Worm (Caenorhabditis elegans) whole organism, early embryonic: Measurements from ENCODE around the gene mfsd-13.2.

Experiments used
- scrt-1 ChIP-seq: fragments of 200-800 bp; sonication (Bioruptor generic); IDR thresholded peaks from 2 replicates; pipeline ENCODE4 v1.3.6; 2022; ENCODE audit warnings: missing genetic modification characterization, missing compliant biosample characterization
- sea-1 ChIP-seq: fragments of 200-800 bp; sonication (Bioruptor generic); conservative IDR thresholded peaks from 2 replicates; pipeline ENCODE4 v1.3.6; 2022; ENCODE audit warnings: missing genetic modification characterization, missing compliant biosample characterization

DNA sequence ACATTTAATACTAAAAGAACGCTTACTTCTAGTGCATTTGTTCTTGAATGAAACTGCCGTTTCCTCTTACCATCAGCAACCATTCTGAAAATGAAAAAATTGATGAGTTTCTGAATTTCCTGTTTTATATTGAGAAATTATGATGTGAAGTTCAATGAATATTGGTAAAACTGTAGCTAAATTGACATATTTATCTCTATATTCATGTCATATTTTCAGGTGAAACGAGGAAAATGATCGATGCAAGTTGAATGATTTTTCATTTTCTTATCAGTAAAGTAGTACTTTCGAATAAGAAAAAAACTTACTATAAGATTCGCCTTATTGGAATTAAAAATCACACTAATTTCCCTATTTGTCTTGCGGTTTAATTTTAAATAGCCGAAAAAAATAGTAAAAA, 44.5 kb upstream of the mfsd-13.2 start, which contains the start of gene E04F6.15:
- TF ChIP-seq scrt-1 (GFP tag; lab: Robert Waterston, UW) (no peak), sea-1 (GFP tag; lab: Robert Waterston, UW) (no peak)
